Worm (Caenorhabditis elegans): Measurements from ENCODE around the gene oac-21.

DNA sequence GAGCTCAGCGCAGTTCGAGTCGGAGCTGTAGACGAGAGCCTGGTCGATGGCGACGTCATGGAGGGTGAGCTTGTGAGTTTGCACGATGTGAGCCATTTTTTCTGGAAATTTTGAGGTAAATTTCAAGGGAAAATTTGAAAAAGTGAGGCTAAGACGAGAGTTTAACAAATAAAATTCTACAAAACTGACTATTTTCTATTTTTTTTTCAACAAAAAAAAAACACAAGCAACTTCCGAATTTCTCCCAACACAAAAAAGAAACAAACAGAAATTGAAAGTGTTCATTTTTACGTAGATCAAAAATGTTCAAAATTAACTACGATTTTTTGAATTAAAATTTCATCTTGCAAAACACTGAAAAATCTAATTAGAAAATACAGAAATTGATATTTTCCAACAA is 15.4 kb upstream of the oac-21 start, which contains the start of gene F37C4.5:
- TF ChIP-seq ama-1 (optimal IDR thresholded peaks at IDR 0.05), result no peak
- TF ChIP-seq ama-1 (GFP tag; optimal IDR thresholded peaks at IDR 0.05), result no peak
- TF ChIP-seq him-1 (tag; optimal IDR thresholded peaks at IDR 0.05), result no peak
- no peak for TF ChIP-seq sea-2 (GFP tag; IDR thresholded peaks at IDR 0.05)
